Fruit fly (Drosophila melanogaster) whole organism, wandering third instar larva: Measurements from ENCODE around the gene CG15452.

Source experiments
- Abd-B ChIP-seq: fragments of >200 bp; optimal IDR thresholded peaks from 2 replicates; lab custom pipeline; 2017; ENCODE audit warnings: missing biosample characterization, missing genetic modification characterization
- CG9705 ChIP-seq: fragments of 200-800 bp; sonication (Bioruptor generic); optimal IDR thresholded peaks from 2 replicates; lab custom pipeline; 2018; ENCODE audit warnings: missing biosample characterization, mild to moderate bottlenecking, missing genetic modification characterization
- Dif ChIP-seq: fragments of 200-275, 200-300 bp; sonication (Bioruptor generic); optimal IDR thresholded peaks from 2 replicates; lab custom pipeline; 2018; ENCODE audit warnings: missing biosample characterization, missing genetic modification characterization; ENCODE audit not compliant: partially characterized antibody
- GATAd ChIP-seq: sonication (Bioruptor generic); optimal IDR thresholded peaks from 2 replicates; lab custom pipeline; 2016; ENCODE audit warnings: missing biosample characterization, missing genetic modification characterization
- HLH106 ChIP-seq: fragments of 200-800 bp; optimal IDR thresholded peaks from 3 replicates; lab custom pipeline; 2019; ENCODE audit warnings: missing biosample characterization, mild to moderate bottlenecking, missing genetic modification characterization, moderate library complexity
- Hnf4 ChIP-seq: fragments of 200-800 bp; sonication (Bioruptor generic); optimal IDR thresholded peaks from 2 replicates; lab custom pipeline; 2016; ENCODE audit warnings: missing biosample characterization, mild to moderate bottlenecking, missing genetic modification characterization
- Jra ChIP-seq: sonication (Bioruptor generic); optimal IDR thresholded peaks from 2 replicates; lab custom pipeline; 2016; ENCODE audit warnings: missing biosample characterization, missing genetic modification characterization
- Mio ChIP-seq: sonication (Bioruptor generic); optimal IDR thresholded peaks from 2 replicates; lab custom pipeline; 2016; ENCODE audit warnings: missing biosample characterization, missing genetic modification characterization
- Myc ChIP-seq: fragments of >200 bp; optimal IDR thresholded peaks from 2 replicates; lab custom pipeline; 2017
- N ChIP-seq: fragments of >200 bp; optimal IDR thresholded peaks from 2 replicates; lab custom pipeline; 2018; ENCODE audit warnings: missing biosample characterization, missing external identifiers, missing genetic modification characterization
- OdsH ChIP-seq: fragments of 200-800 bp; sonication (Bioruptor generic); optimal IDR thresholded peaks from 2 replicates; lab custom pipeline; 2016; ENCODE audit warnings: missing biosample characterization, mild to moderate bottlenecking, missing genetic modification characterization
- Rel ChIP-seq, 2 experiments: fragments of 200-800 bp; sonication (Bioruptor generic) in 1 of 2; optimal IDR thresholded peaks; 2 replicates in 1 of 2; 3 replicates in 1 of 2; lab custom pipeline; 2016 to 2019; ENCODE audit warnings: mild to moderate bottlenecking in 2 of 2, missing biosample characterization in 2 of 2, missing genetic modification characterization in 2 of 2, moderate library complexity in 1 of 2
- Sp1 ChIP-seq: fragments of 200-800 bp; sonication (Bioruptor generic); optimal IDR thresholded peaks from 3 replicates; lab custom pipeline; 2019; ENCODE audit warnings: missing biosample characterization, mild to moderate bottlenecking, missing genetic modification characterization, moderate library complexity
- Vsx2 ChIP-seq: fragments of 200-300, 225-300 bp; sonication (Bioruptor generic); optimal IDR thresholded peaks from 2 replicates; lab custom pipeline; 2018; ENCODE audit warnings: missing biosample characterization, missing genetic modification characterization; ENCODE audit not compliant: partially characterized antibody
- br ChIP-seq: fragments of 200-800 bp; sonication (Bioruptor generic); optimal IDR thresholded peaks from 2 replicates; lab custom pipeline; 2016; ENCODE audit warnings: missing biosample characterization, missing genetic modification characterization
- brk ChIP-seq: fragments of 200-800 bp; sonication (Bioruptor generic); optimal IDR thresholded peaks from 2 replicates; lab custom pipeline; 2016; ENCODE audit warnings: missing biosample characterization, mild to moderate bottlenecking, missing genetic modification characterization
- dl ChIP-seq, 2 experiments: fragments of 175-275, 200-275 bp in 1 of 2; fragments of 200-275 bp in 1 of 2; sonication (Bioruptor generic); optimal IDR thresholded peaks; lab custom pipeline; 2018; ENCODE audit warnings: mild to moderate bottlenecking in 2 of 2, missing biosample characterization in 2 of 2, missing genetic modification characterization in 2 of 2, moderate library complexity in 2 of 2; ENCODE audit not compliant: partially characterized antibody in 2 of 2, insufficient read depth in 1 of 2
- dmrt93B ChIP-seq: fragments of 200-800 bp; sonication (Bioruptor generic); optimal IDR thresholded peaks from 2 replicates; lab custom pipeline; 2018; ENCODE audit warnings: missing biosample characterization, mild to moderate bottlenecking, missing genetic modification characterization
- dsf ChIP-seq: sonication (Bioruptor generic); optimal IDR thresholded peaks from 2 replicates; lab custom pipeline; 2016; ENCODE audit warnings: missing biosample characterization, missing genetic modification characterization, borderline replicate concordance
- ey ChIP-seq: fragments of 200-800 bp; sonication (Bioruptor generic); optimal IDR thresholded peaks from 2 replicates; lab custom pipeline; 2016; ENCODE audit warnings: missing biosample characterization, missing genetic modification characterization
- fru ChIP-seq: fragments of 200-800 bp; sonication (Bioruptor generic); optimal IDR thresholded peaks from 3 replicates; lab custom pipeline; 2016; ENCODE audit warnings: missing biosample characterization, mild to moderate bottlenecking, missing genetic modification characterization
- h ChIP-seq: fragments of 200-800 bp; sonication (Bioruptor generic); optimal IDR thresholded peaks from 3 replicates; lab custom pipeline; 2016; ENCODE audit warnings: missing biosample characterization, mild to moderate bottlenecking, missing genetic modification characterization
- jim ChIP-seq: fragments of 175-275, 200-325 bp; sonication (Bioruptor generic); optimal IDR thresholded peaks from 2 replicates; lab custom pipeline; 2016; ENCODE audit warnings: missing biosample characterization, mild to moderate bottlenecking, missing genetic modification characterization
- pan ChIP-seq: fragments of >200 bp; optimal IDR thresholded peaks from 2 replicates; lab custom pipeline; 2017
- psq ChIP-seq: fragments of 200-800 bp; sonication (Bioruptor generic); optimal IDR thresholded peaks from 3 replicates; lab custom pipeline; 2017; ENCODE audit warnings: missing biosample characterization, mild to moderate bottlenecking, missing genetic modification characterization, moderate library complexity
- rgr ChIP-seq: fragments of 200-800 bp; sonication (Bioruptor generic); optimal IDR thresholded peaks from 3 replicates; lab custom pipeline; 2016; ENCODE audit warnings: missing biosample characterization, mild to moderate bottlenecking, missing genetic modification characterization
- sage ChIP-seq: fragments of 200-800 bp; sonication (Bioruptor generic); optimal IDR thresholded peaks from 2 replicates; lab custom pipeline; 2016; ENCODE audit warnings: missing biosample characterization, mild to moderate bottlenecking, missing genetic modification characterization
- sv ChIP-seq: fragments of 200-800 bp; sonication (Bioruptor generic); optimal IDR thresholded peaks from 3 replicates; lab custom pipeline; 2016; ENCODE audit warnings: missing biosample characterization, missing genetic modification characterization
- tai ChIP-seq: sonication (Bioruptor generic); optimal IDR thresholded peaks from 2 replicates; lab custom pipeline; 2016; ENCODE audit warnings: missing biosample characterization, missing genetic modification characterization
- usp ChIP-seq: fragments of >200 bp; optimal IDR thresholded peaks from 2 replicates; lab custom pipeline; 2017; ENCODE audit warnings: missing biosample characterization, missing genetic modification characterization

CG15452 gene

dm6 chrX:20756938-20757337 is 11.2 kb upstream of the CG15452 start:
- TF ChIP-seq GATAd (GFP tag; lab: Kevin White, UChicago), result no peak
- TF ChIP-seq Sp1 (GFP tag; lab: Kevin White, UChicago), result no peak
- no peak for TF ChIP-seq dl (GFP tag; optimal IDR thresholded peaks at IDR 0.05; lab: Kevin White, UChicago; ENCODE audit: insufficient read depth in 1 of 2, partially characterized antibody in 2 of 2)
- TF ChIP-seq Dif, result no peak
- TF ChIP-seq ey, result no peak
- no peak for TF ChIP-seq br
- TF ChIP-seq pan (lab: Kevin White, UChicago), result no peak
- TF ChIP-seq sage, result no peak

dm6 chrX:20756447-20756846 is 10.7 kb upstream of the CG15452 start:
- TF ChIP-seq h, result no peak
- no peak for TF ChIP-seq HLH106 (tag; lab: Kevin White, UChicago)
- TF ChIP-seq br, result no peak
- no peak for TF ChIP-seq GATAd (GFP tag; lab: Kevin White, UChicago)
- no peak for TF ChIP-seq Myc (lab: Kevin White, UChicago)
- TF ChIP-seq Rel (GFP tag; optimal IDR thresholded peaks at IDR 0.05; lab: Kevin White, UChicago), result no peak
- no peak for TF ChIP-seq Rel (tag; optimal IDR thresholded peaks at IDR 0.05; lab: Kevin White, UChicago)

dm6 chrX:20753124-20753523 is 7.4 kb upstream of the CG15452 start:
- TF ChIP-seq N (no peak), Abd-B (GFP tag; lab: Kevin White, UChicago) (no peak), fru (GFP tag; lab: Kevin White, UChicago) (no peak), Myc (lab: Kevin White, UChicago) (no peak), psq (GFP tag; lab: Kevin White, UChicago) (no peak), ey (no peak), jim (GFP tag; lab: Kevin White, UChicago) (no peak), Dif (no peak), Jra (GFP tag; lab: Kevin White, UChicago) (no peak), brk (no peak), Vsx2 (no peak), dsf (GFP tag; lab: Kevin White, UChicago) (no peak), tai (GFP tag; lab: Kevin White, UChicago) (no peak), CG9705 (GFP tag; lab: Kevin White, UChicago) (no peak)
- TF ChIP-seq, all 38 proteins: peak for 0

- TF ChIP-seq usp (GFP tag; lab: Kevin White, UChicago), result no peak
- TF ChIP-seq N, result no peak
- TF ChIP-seq brk, result no peak
- no peak for TF ChIP-seq OdsH (GFP tag; lab: Kevin White, UChicago)
- no peak for TF ChIP-seq Dif
- no peak for TF ChIP-seq sv
- no peak for TF ChIP-seq psq (GFP tag; lab: Kevin White, UChicago)
- no peak for TF ChIP-seq rgr
- TF ChIP-seq sage, result no peak
- no peak for TF ChIP-seq Hnf4
- TF ChIP-seq Jra (GFP tag; lab: Kevin White, UChicago), result no peak
- TF ChIP-seq Mio, result no peak
- no peak for TF ChIP-seq h
- TF ChIP-seq Vsx2, result no peak
- TF ChIP-seq pan (lab: Kevin White, UChicago), result no peak
- TF ChIP-seq HLH106 (tag; lab: Kevin White, UChicago), result no peak
- TF ChIP-seq dmrt93B, result no peak
- no peak for TF ChIP-seq Abd-B (GFP tag; lab: Kevin White, UChicago)
These were observed 6.2 kb downstream of the CG15452 start for dm6 chrX:20739581-20739980.

dm6 chrX:20735910-20736483 is 9.8 kb downstream of the CG15452 start, which contains the start of gene CG1324:
TSS of gene CG1324 (minus strand) at chrX:20735960.
- TF ChIP-seq Rel (GFP tag; optimal IDR thresholded peaks at IDR 0.05; lab: Kevin White, UChicago), result no peak
- TF ChIP-seq Rel (tag; optimal IDR thresholded peaks at IDR 0.05; lab: Kevin White, UChicago), result no peak
- TF ChIP-seq dmrt93B, result no peak

- TF ChIP-seq OdsH (GFP tag; lab: Kevin White, UChicago) (no peak), Abd-B (GFP tag; lab: Kevin White, UChicago) (no peak), br (no peak), dmrt93B (no peak), N (no peak), Rel (GFP tag; optimal IDR thresholded peaks at IDR 0.05; lab: Kevin White, UChicago) (no peak), Rel (tag; optimal IDR thresholded peaks at IDR 0.05; lab: Kevin White, UChicago) (no peak), h (no peak), brk (no peak), fru (GFP tag; lab: Kevin White, UChicago) (no peak), rgr (no peak), Vsx2 (no peak)
These were observed 14.3 kb downstream of the CG15452 start for dm6 chrX:20731492-20731891.
